Worm (Caenorhabditis elegans): ENCODE measurements around the gene ZK899.2.

DNA sequence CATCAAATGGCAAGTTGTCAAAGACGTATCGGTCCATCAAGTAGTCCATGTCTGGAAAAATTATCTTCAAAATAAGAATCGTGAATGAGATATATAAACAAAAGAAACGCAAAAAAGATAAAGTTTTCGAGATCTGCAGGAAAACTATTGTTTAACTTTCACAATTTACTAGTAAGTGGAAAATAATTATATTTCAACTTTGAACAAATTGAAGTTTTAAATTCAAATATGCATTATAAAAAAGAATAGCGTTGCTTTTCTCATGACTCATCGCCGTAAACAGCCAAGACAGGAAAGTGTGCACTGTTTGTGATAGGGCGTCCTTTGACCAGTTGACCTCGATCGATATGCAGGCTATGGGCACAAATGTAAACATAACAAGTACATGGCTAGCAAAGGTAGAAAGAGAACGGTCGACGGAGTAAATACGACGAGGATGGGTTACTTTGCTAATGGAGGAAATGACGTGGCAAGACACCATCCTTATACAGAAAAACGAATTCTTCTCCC is at the start of gene ZK899.2:
- TF ChIP-seq nhr-19 (GFP tag; conservative IDR thresholded peaks at IDR 0.05) (no peak), nhr-237 (tag; optimal IDR thresholded peaks at IDR 0.05) (no peak), nhr-77 (tag; optimal IDR thresholded peaks at IDR 0.05) (no peak), zag-1 (tag; optimal IDR thresholded peaks at IDR 0.05) (no peak), snpc-4 (tag; optimal IDR thresholded peaks at IDR 0.05) (no peak), lsy-2 (tag; optimal IDR thresholded peaks at IDR 0.05) (no peak)

Measured in whole organism, L1 larva.